In the genomic region with DNA sequence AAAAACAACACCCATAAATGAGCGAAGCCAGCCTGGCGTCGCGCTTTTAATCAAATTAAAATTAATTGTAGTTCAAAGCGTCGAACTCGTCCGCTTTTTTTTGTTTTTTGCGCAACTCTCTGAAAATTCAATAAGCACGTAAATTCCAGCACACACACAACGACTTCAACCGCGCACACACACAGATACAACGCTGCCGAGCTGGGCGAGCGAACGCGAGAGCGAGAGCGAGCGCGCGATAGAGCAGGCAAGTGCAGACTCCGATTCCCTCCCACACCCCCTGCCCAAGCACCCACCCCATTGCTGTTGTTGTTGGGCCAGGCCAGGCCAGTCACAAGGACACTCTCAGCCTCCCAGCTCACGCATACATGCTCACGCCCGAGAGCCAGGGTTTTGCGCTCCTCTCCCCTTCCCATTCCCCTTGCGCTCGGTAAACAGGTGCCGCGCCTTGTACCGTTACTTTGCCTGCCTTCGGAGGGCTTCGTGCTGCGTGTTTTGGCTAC, we compare ENCODE assay signal across 1 fruit fly cellular context.
TF ChIP-seq lines count a peak whose summit lies in the region.

No protein-coding gene starts in this region.

TF ChIP-seq in whole organism, embryonic, 481 proteins besides CTCF, POLR2A, EP300 and RAD21 (continued from another document):
- TF ChIP-seq ind (GFP tag; optimal IDR thresholded peaks at IDR 0.05; lab: Kevin White, UChicago) = no peak
- TF ChIP-seq CG11696 (GFP tag; IDR thresholded peaks at IDR 0.05; lab: Robert Waterston, UW) = no peak
- TF ChIP-seq caup (GFP tag; optimal IDR thresholded peaks at IDR 0.05; lab: Kevin White, UChicago; ENCODE audit: severe bottlenecking) = no peak
- TF ChIP-seq CG5953 (GFP tag; IDR thresholded peaks at IDR 0.05; lab: Robert Waterston, UW) = 0 out of 2 replicates have a peak, but pooled peaks have one; percentile 17
- no peak for TF ChIP-seq CG2678 (tag; optimal IDR thresholded peaks at IDR 0.05; lab: Kevin White, UChicago)
- no peak for TF ChIP-seq CG15514 (GFP tag; optimal IDR thresholded peaks at IDR 0.05; lab: Kevin White, UChicago)
- TF ChIP-seq D (optimal IDR thresholded peaks at IDR 0.05; lab: Kevin White, UChicago) = no peak
- TF ChIP-seq D (GFP tag; optimal IDR thresholded peaks at IDR 0.05; lab: Kevin White, UChicago) = no peak
- no peak for TF ChIP-seq HmgZ (tag; optimal IDR thresholded peaks at IDR 0.05; lab: Kevin White, UChicago)
- TF ChIP-seq nau (GFP tag; optimal IDR thresholded peaks at IDR 0.05; lab: Kevin White, UChicago) = no peak
- TF ChIP-seq h (optimal IDR thresholded peaks at IDR 0.05; lab: Kevin White, UChicago) = no peak
- no peak for TF ChIP-seq CG10274 (GFP tag; optimal IDR thresholded peaks at IDR 0.05; lab: Kevin White, UChicago)
- no peak for TF ChIP-seq Dp (GFP tag; optimal IDR thresholded peaks at IDR 0.05; lab: Kevin White, UChicago)
- peak; percentile 20 for TF ChIP-seq scrt (GFP tag; optimal IDR thresholded peaks at IDR 0.05; lab: Kevin White, UChicago)
- TF ChIP-seq CG31388 (GFP tag; optimal IDR thresholded peaks at IDR 0.05; lab: Kevin White, UChicago) = no peak
- no peak for TF ChIP-seq eyg (GFP tag; optimal IDR thresholded peaks at IDR 0.05; lab: Kevin White, UChicago)
- no peak for TF ChIP-seq CG9797 (GFP tag; optimal IDR thresholded peaks at IDR 0.05; lab: Kevin White, UChicago)
- peak; percentile 10 for TF ChIP-seq CG12769 (tag; optimal IDR thresholded peaks at IDR 0.05; lab: Kevin White, UChicago)
- no peak for TF ChIP-seq YL-1 (GFP tag; optimal IDR thresholded peaks at IDR 0.05; lab: Kevin White, UChicago)
- TF ChIP-seq CG13624 (GFP tag; optimal IDR thresholded peaks at IDR 0.05; lab: Kevin White, UChicago) = no peak
- no peak for TF ChIP-seq Hr51 (GFP tag; optimal IDR thresholded peaks at IDR 0.05; lab: Kevin White, UChicago)
- no peak for TF ChIP-seq CG12299 (tag; optimal IDR thresholded peaks at IDR 0.05; lab: Kevin White, UChicago)
- TF ChIP-seq CG17186 (GFP tag; optimal IDR thresholded peaks at IDR 0.05; lab: Kevin White, UChicago) = no peak
- TF ChIP-seq her (GFP tag; optimal IDR thresholded peaks at IDR 0.05; lab: Kevin White, UChicago) = peak; percentile 4
- TF ChIP-seq CG13123 (GFP tag; optimal IDR thresholded peaks at IDR 0.05; lab: Kevin White, UChicago) = no peak
- no peak for TF ChIP-seq TFAM (GFP tag; optimal IDR thresholded peaks at IDR 0.05; lab: Kevin White, UChicago)
- TF ChIP-seq klu (GFP tag; IDR thresholded peaks at IDR 0.05; lab: Robert Waterston, UW) = no peak
- no peak for TF ChIP-seq maf-S (GFP tag; optimal IDR thresholded peaks at IDR 0.05; lab: Kevin White, UChicago)
- TF ChIP-seq CG17912 (GFP tag; optimal IDR thresholded peaks at IDR 0.05; lab: Kevin White, UChicago) = peak; percentile 8
- TF ChIP-seq sqz (GFP tag; optimal IDR thresholded peaks at IDR 0.05; lab: Kevin White, UChicago) = no peak
- TF ChIP-seq crp (GFP tag; optimal IDR thresholded peaks at IDR 0.05; lab: Kevin White, UChicago) = no peak
- no peak for TF ChIP-seq Jarid2 (GFP tag; optimal IDR thresholded peaks at IDR 0.05; lab: Kevin White, UChicago)
- TF ChIP-seq z (GFP tag; IDR thresholded peaks at IDR 0.05; lab: Robert Waterston, UW) = no peak
- no peak for TF ChIP-seq Oaz (GFP tag; IDR thresholded peaks at IDR 0.05; lab: Robert Waterston, UW)
- TF ChIP-seq CG33557 (GFP tag; optimal IDR thresholded peaks at IDR 0.05; lab: Kevin White, UChicago) = no peak
